Fruit fly (Drosophila melanogaster) whole organism, embryonic: Measurements from ENCODE around the gene CG31551.

Experiments used
- Antp ChIP-seq: fragments of 200-800 bp; sonication (Bioruptor generic); optimal IDR thresholded peaks from 3 replicates; lab custom pipeline; 2016; ENCODE audit warnings: missing biosample characterization, missing genetic modification characterization
- B-H2 ChIP-seq: fragments of 200-800 bp; sonication (Bioruptor generic); optimal IDR thresholded peaks from 2 replicates; lab custom pipeline; 2018; ENCODE audit warnings: missing biosample characterization, mild to moderate bottlenecking, missing genetic modification characterization
- Bdp1 ChIP-seq: fragments of 200-800 bp; sonication (Bioruptor generic); optimal IDR thresholded peaks from 3 replicates; lab custom pipeline; 2016; ENCODE audit warnings: missing biosample characterization, missing genetic modification characterization
- C15 ChIP-seq: fragments of 200-800 bp; sonication (Bioruptor generic); IDR thresholded peaks from 3 replicates; pipeline ENCODE4 v1.3.6; 2022; ENCODE audit warnings: missing biosample characterization, missing genetic modification characterization
- CG10431 ChIP-seq: fragments of 200-800 bp; sonication (Bioruptor generic); optimal IDR thresholded peaks from 3 replicates; lab custom pipeline; 2018; ENCODE audit warnings: missing biosample characterization, mild to moderate bottlenecking, missing genetic modification characterization
- CG12942 ChIP-seq: fragments of 200-800 bp; sonication (Bioruptor generic); optimal IDR thresholded peaks from 3 replicates; lab custom pipeline; 2016; ENCODE audit warnings: missing biosample characterization, missing genetic modification characterization
- CG13123 ChIP-seq: fragments of 200-800 bp; sonication (Bioruptor generic); optimal IDR thresholded peaks from 2 replicates; lab custom pipeline; 2016; ENCODE audit warnings: missing biosample characterization, missing genetic modification characterization
- CG13287 ChIP-seq: fragments of 200-800 bp; sonication (Bioruptor generic); IDR thresholded peaks from 2 replicates; pipeline ENCODE4 v1.3.6; 2022; ENCODE audit warnings: missing biosample characterization, missing genetic modification characterization; ENCODE audit not compliant: partially characterized antibody
- CG13424 ChIP-seq: fragments of 200-800 bp; sonication (Bioruptor generic); optimal IDR thresholded peaks from 2 replicates; lab custom pipeline; 2019; ENCODE audit warnings: missing biosample characterization, mild to moderate bottlenecking, missing genetic modification characterization, moderate library complexity
- CG13894 ChIP-seq: fragments of 200-800 bp; sonication (Bioruptor generic); optimal IDR thresholded peaks from 3 replicates; lab custom pipeline; 2018; ENCODE audit warnings: missing biosample characterization, mild to moderate bottlenecking, missing genetic modification characterization, moderate library complexity
- CG16863 ChIP-seq: fragments of 200-800 bp; sonication (Bioruptor generic); optimal IDR thresholded peaks from 3 replicates; lab custom pipeline; 2016; ENCODE audit warnings: missing biosample characterization, missing genetic modification characterization
- CG3065 ChIP-seq: fragments of 200-800 bp; sonication (Bioruptor generic); optimal IDR thresholded peaks from 2 replicates; lab custom pipeline; 2016; ENCODE audit warnings: missing biosample characterization, missing genetic modification characterization
- CG3163 ChIP-seq: fragments of 200-800 bp; sonication (Bioruptor generic); optimal IDR thresholded peaks from 3 replicates; lab custom pipeline; 2016; ENCODE audit warnings: missing biosample characterization, missing genetic modification characterization
- CG33213 ChIP-seq: fragments of 200-800 bp; sonication (Bioruptor generic); optimal IDR thresholded peaks from 3 replicates; lab custom pipeline; 2016; ENCODE audit warnings: missing biosample characterization, missing genetic modification characterization
- CG33557 ChIP-seq: fragments of 200-800 bp; sonication (Bioruptor generic); optimal IDR thresholded peaks from 2 replicates; lab custom pipeline; 2019; ENCODE audit warnings: missing biosample characterization, mild to moderate bottlenecking, missing genetic modification characterization, moderate library complexity
- CG34224 ChIP-seq: fragments of 200-800 bp; sonication (Bioruptor generic); IDR thresholded peaks from 3 replicates; pipeline ENCODE4 v1.3.6; 2022; ENCODE audit warnings: missing biosample characterization, missing genetic modification characterization; ENCODE audit not compliant: partially characterized antibody
- CG4730 ChIP-seq: fragments of 200-800 bp; sonication (Bioruptor generic); IDR thresholded peaks from 2 replicates; pipeline ENCODE4 v1.3.6; 2022; ENCODE audit warnings: missing biosample characterization, missing genetic modification characterization
- CG4820 ChIP-seq: fragments of 200-800 bp; sonication (Bioruptor generic); optimal IDR thresholded peaks from 3 replicates; lab custom pipeline; 2016; ENCODE audit warnings: missing biosample characterization, missing genetic modification characterization
- CG6689 ChIP-seq: fragments of 200-800 bp; sonication (Bioruptor generic); IDR thresholded peaks from 2 replicates; pipeline ENCODE4 v1.3.6; 2022; ENCODE audit warnings: missing biosample characterization, missing genetic modification characterization
- CG7963 ChIP-seq: fragments of 200-800 bp; sonication (Bioruptor generic); IDR thresholded peaks from 3 replicates; pipeline ENCODE4 v1.3.6; 2022; ENCODE audit warnings: missing biosample characterization, missing genetic modification characterization; ENCODE audit not compliant: partially characterized antibody
- CG8944 ChIP-seq: fragments of 200-800 bp; sonication (Bioruptor generic); optimal IDR thresholded peaks from 3 replicates; lab custom pipeline; 2016; ENCODE audit warnings: missing biosample characterization, missing genetic modification characterization
- CG9817 ChIP-seq: fragments of 200-800 bp; sonication (Bioruptor generic); optimal IDR thresholded peaks from 2 replicates; lab custom pipeline; 2018; ENCODE audit warnings: missing biosample characterization, mild to moderate bottlenecking, missing genetic modification characterization, moderate library complexity
- CG9932 ChIP-seq: fragments of 200-800 bp; sonication (Bioruptor generic); IDR thresholded peaks from 2 replicates; pipeline ENCODE4 v1.3.6; 2022; ENCODE audit warnings: missing biosample characterization, missing genetic modification characterization
- Dfd ChIP-seq, 2 experiments: fragments of >200 bp; optimal IDR thresholded peaks; 2 replicates each; lab custom pipeline; 2017; ENCODE audit warnings: missing biosample characterization in 2 of 2, missing genetic modification characterization in 2 of 2
- Doc3 ChIP-seq: fragments of 200-800 bp; sonication (Bioruptor generic); IDR thresholded peaks from 3 replicates; pipeline ENCODE4 v1.3.6; 2022; ENCODE audit warnings: missing biosample characterization, missing genetic modification characterization; ENCODE audit not compliant: partially characterized antibody
- Dref ChIP-seq: fragments of 200-800 bp; sonication (Bioruptor generic); IDR thresholded peaks from 2 replicates; pipeline ENCODE4 v1.3.6; 2022; ENCODE audit warnings: missing biosample characterization, missing genetic modification characterization
- Gug ChIP-seq: fragments of 200-800 bp; sonication (Bioruptor generic); IDR thresholded peaks from 4 replicates; pipeline ENCODE4 v1.3.6; 2022; ENCODE audit warnings: missing biosample characterization, missing genetic modification characterization
- Hr39 ChIP-seq: fragments of >200 bp; optimal IDR thresholded peaks from 2 replicates; lab custom pipeline; 2017
- Jarid2 ChIP-seq: fragments of 200-800 bp; sonication (Bioruptor generic); optimal IDR thresholded peaks from 3 replicates; lab custom pipeline; 2017; ENCODE audit warnings: mild to moderate bottlenecking, missing biosample characterization, missing genetic modification reagents, missing genetic modification characterization
- MTF-1 ChIP-seq: fragments of 200-800 bp; sonication (Bioruptor generic); optimal IDR thresholded peaks from 2 replicates; lab custom pipeline; 2018; ENCODE audit warnings: missing biosample characterization, mild to moderate bottlenecking, missing genetic modification characterization, borderline replicate concordance
- Pdp1 ChIP-seq, 2 experiments: fragments of 200-800 bp; sonication (Bioruptor generic); optimal IDR thresholded peaks; 3 replicates each; lab custom pipeline; 2016; ENCODE audit warnings: missing biosample characterization in 2 of 2, missing genetic modification characterization in 2 of 2, mild to moderate bottlenecking in 1 of 2, moderate library complexity in 1 of 2
- Poxn ChIP-seq: fragments of 200-800 bp; sonication (Bioruptor generic); IDR thresholded peaks from 2 replicates; pipeline ENCODE4 v1.3.6; 2022; ENCODE audit warnings: missing biosample characterization, missing genetic modification characterization
- Spps ChIP-seq: fragments of 200-800 bp; sonication (Bioruptor generic); optimal IDR thresholded peaks from 2 replicates; lab custom pipeline; 2018; ENCODE audit warnings: missing biosample characterization, mild to moderate bottlenecking, missing genetic modification characterization
- Taf1 ChIP-seq: fragments of 200-800 bp; sonication (Bioruptor generic); IDR thresholded peaks from 2 replicates; pipeline ENCODE4 v1.3.6; 2022; ENCODE audit warnings: missing biosample characterization, missing genetic modification characterization
- Usf ChIP-seq: fragments of 200-800 bp; sonication (Bioruptor generic); optimal IDR thresholded peaks from 2 replicates; lab custom pipeline; 2017; ENCODE audit warnings: missing genotype, missing biosample characterization, missing genetic modification characterization
- chm ChIP-seq: fragments of 200-800 bp; sonication (Bioruptor generic); IDR thresholded peaks from 2 replicates; pipeline ENCODE4 v1.3.6; 2022; ENCODE audit warnings: missing biosample characterization, missing genetic modification characterization
- ci ChIP-seq: fragments of 200-800 bp; sonication (Bioruptor generic); IDR thresholded peaks from 3 replicates; pipeline ENCODE4 v1.3.6; 2022; ENCODE audit warnings: missing biosample characterization, missing genetic modification characterization
- danr ChIP-seq: fragments of 200-800 bp; sonication (Bioruptor generic); IDR thresholded peaks from 2 replicates; pipeline ENCODE4 v1.3.6; 2022; ENCODE audit warnings: missing biosample characterization, missing genetic modification characterization
- dmrt99B ChIP-seq: fragments of 200-800 bp; sonication (Bioruptor generic); optimal IDR thresholded peaks from 2 replicates; lab custom pipeline; 2018; ENCODE audit warnings: missing biosample characterization, mild to moderate bottlenecking, missing genetic modification characterization, moderate library complexity
- ems ChIP-seq: fragments of 200-800 bp; sonication (Bioruptor generic); optimal IDR thresholded peaks from 3 replicates; lab custom pipeline; 2016; ENCODE audit warnings: missing biosample characterization, missing genetic modification characterization
- gro ChIP-seq: fragments of 200-800 bp; sonication (Bioruptor generic); optimal IDR thresholded peaks from 2 replicates; lab custom pipeline; 2016; ENCODE audit warnings: missing biosample characterization, missing genetic modification characterization
- gt ChIP-seq: fragments of 200-800 bp; sonication (Bioruptor generic); IDR thresholded peaks from 2 replicates; pipeline ENCODE4 v1.3.6; 2022; ENCODE audit warnings: missing biosample characterization, missing genetic modification characterization
- ind ChIP-seq: fragments of 200-800 bp; sonication (Bioruptor generic); optimal IDR thresholded peaks from 3 replicates; lab custom pipeline; 2016; ENCODE audit warnings: missing biosample characterization, missing genetic modification characterization
- jigr1 ChIP-seq: fragments of 200-800 bp; sonication (Bioruptor generic); IDR thresholded peaks from 3 replicates; pipeline ENCODE4 v1.3.6; 2022; ENCODE audit warnings: missing biosample characterization, missing genetic modification characterization
- kay ChIP-seq: fragments of 200-800 bp; sonication (Bioruptor generic); optimal IDR thresholded peaks from 2 replicates; lab custom pipeline; 2016; ENCODE audit warnings: missing biosample characterization, missing genetic modification characterization
- lmd ChIP-seq: fragments of 200-800 bp; sonication (Bioruptor generic); IDR thresholded peaks from 2 replicates; pipeline ENCODE4 v1.3.6; 2022; ENCODE audit warnings: missing biosample characterization, missing genetic modification characterization
- nerfin-1 ChIP-seq: fragments of 200-800 bp; sonication (Bioruptor generic); optimal IDR thresholded peaks from 3 replicates; lab custom pipeline; 2019; ENCODE audit warnings: missing biosample characterization, mild to moderate bottlenecking, missing genetic modification characterization, moderate library complexity
- otp ChIP-seq: fragments of 200-800 bp; sonication (Bioruptor generic); IDR thresholded peaks from 3 replicates; pipeline ENCODE4, ENCODE4 v1.3.6; 2022; ENCODE audit warnings: missing biosample characterization, missing genetic modification characterization
- pita ChIP-seq: fragments of 200-800 bp; sonication (Bioruptor generic); optimal IDR thresholded peaks from 2 replicates; lab custom pipeline; 2017; ENCODE audit warnings: missing biosample characterization, mild to moderate bottlenecking, missing genetic modification characterization
- scrt ChIP-seq: fragments of 200-800 bp; sonication (Bioruptor generic); optimal IDR thresholded peaks from 2 replicates; lab custom pipeline; 2018; ENCODE audit warnings: missing biosample characterization, mild to moderate bottlenecking, missing genetic modification characterization, moderate library complexity
- sd ChIP-seq: fragments of 200-800 bp; sonication (Bioruptor generic); optimal IDR thresholded peaks from 3 replicates; lab custom pipeline; 2018; ENCODE audit warnings: missing biosample characterization, mild to moderate bottlenecking, missing genetic modification characterization, moderate library complexity
- tap ChIP-seq: fragments of 200-800 bp; optimal IDR thresholded peaks from 3 replicates; lab custom pipeline; 2019; ENCODE audit warnings: missing biosample characterization, mild to moderate bottlenecking, missing genetic modification characterization, moderate library complexity

Gene CG31551

dm6 chr3R:5606477-5606876, 21.2 kb upstream of the CG31551 start, which contains the start of gene asl (continued):
- peak; percentile 48 for TF ChIP-seq CG10431 (GFP tag; lab: Kevin White, UChicago)
- TF ChIP-seq Dfd (GFP tag; optimal IDR thresholded peaks at IDR 0.05; lab: Kevin White, UChicago), result peak in 1 of 2 experiments; percentile 78
- no peak for TF ChIP-seq gt (GFP tag; lab: Robert Waterston, UW)
- TF ChIP-seq B-H2 (GFP tag; lab: Kevin White, UChicago), result peak; percentile 33
- no peak for TF ChIP-seq Jarid2 (GFP tag; lab: Kevin White, UChicago)
- peak; percentile 77 for TF ChIP-seq CG9817 (tag; lab: Kevin White, UChicago)
- peak; percentile 67 for TF ChIP-seq CG6689
- TF ChIP-seq Antp (GFP tag; lab: Kevin White, UChicago), result peak; percentile 41
- no peak for TF ChIP-seq scrt
- peak; percentile 67 for TF ChIP-seq lmd (GFP tag; lab: Robert Waterston, UW)
- peak; percentile 31; the same call in 1 of the 2 replicates for TF ChIP-seq Dref
- TF ChIP-seq ci (GFP tag; lab: Robert Waterston, UW), result 0 out of 3 replicates have a peak, but pooled peaks have one; percentile 44
- 0 out of 3 replicates have a peak, but pooled peaks have one; percentile 33 for TF ChIP-seq otp (GFP tag; lab: Robert Waterston, UW)
- TF ChIP-seq Gug, result no peak
- no peak for TF ChIP-seq Doc3
- peak; percentile 26 for TF ChIP-seq Spps (tag; lab: Kevin White, UChicago)
- TF ChIP-seq nerfin-1 (tag; lab: Kevin White, UChicago), result peak; percentile 67
- TF ChIP-seq C15, result no peak
- TF ChIP-seq CG4730 (GFP tag; lab: Robert Waterston, UW), result 0 out of 2 replicates have a peak, but pooled peaks have one; percentile 6
- TF ChIP-seq CG8944 (GFP tag; lab: Kevin White, UChicago), result peak; percentile 33
- peak; percentile 4 for TF ChIP-seq CG12942
- no peak for TF ChIP-seq jigr1
- TF ChIP-seq Poxn (GFP tag; lab: Robert Waterston, UW), result no peak
- TF ChIP-seq CG16863 (GFP tag; lab: Kevin White, UChicago), result peak; percentile 34
- TF ChIP-seq CG13894 (tag; lab: Kevin White, UChicago), result peak; percentile 68
- TF ChIP-seq Taf1 (GFP tag; lab: Robert Waterston, UW), result no peak
- no peak for TF ChIP-seq ind
- peak; percentile 42 for TF ChIP-seq CG33557 (GFP tag; lab: Kevin White, UChicago)
- TF ChIP-seq CG9932 (GFP tag; lab: Robert Waterston, UW), result peak; percentile 56
- TF ChIP-seq CG7963 (GFP tag; lab: Robert Waterston, UW), result no peak
- no peak for TF ChIP-seq pita
- TF ChIP-seq CG3163, result peak; percentile 24
- TF ChIP-seq kay (GFP tag; lab: Kevin White, UChicago), result no peak
- TF ChIP-seq CG13123 (GFP tag; lab: Kevin White, UChicago), result peak; percentile 62
- TF ChIP-seq tap (tag; lab: Kevin White, UChicago), result no peak
- peak; percentile 27 for TF ChIP-seq CG4820 (GFP tag; lab: Kevin White, UChicago)
- peak; percentile 66 for TF ChIP-seq CG33213
- no peak for TF ChIP-seq dmrt99B (tag; lab: Kevin White, UChicago)
- TF ChIP-seq Hr39 (lab: Kevin White, UChicago), result no peak
- TF ChIP-seq CG3065, result peak; percentile 19
- TF ChIP-seq danr (GFP tag; lab: Robert Waterston, UW), result no peak
- peak; percentile 79 for TF ChIP-seq CG13424 (tag; lab: Kevin White, UChicago)
- no peak for TF ChIP-seq chm (GFP tag; lab: Robert Waterston, UW)
- no peak for TF ChIP-seq MTF-1 (GFP tag; lab: Kevin White, UChicago)
- peak; percentile 32 for TF ChIP-seq Bdp1 (GFP tag; lab: Kevin White, UChicago)
- TF ChIP-seq CG13287, result peak; percentile 19; the same call in 1 of the 2 replicates
- no peak for TF ChIP-seq Usf (GFP tag; lab: Kevin White, UChicago)
- TF ChIP-seq sd (tag; lab: Kevin White, UChicago), result peak; percentile 82
- TF ChIP-seq Pdp1 (GFP tag; optimal IDR thresholded peaks at IDR 0.05; lab: Kevin White, UChicago), result peak; percentile 54 to 59
- no peak for TF ChIP-seq CG34224
- peak; percentile 51 for TF ChIP-seq gro (GFP tag; lab: Kevin White, UChicago)
- peak; percentile 52 for TF ChIP-seq ems (GFP tag; lab: Kevin White, UChicago)
